Worm (Caenorhabditis elegans) whole organism, L1 larva: ENCODE results near the gene fzr-1.
A peak's percentile ranks its signal among the peaks of the same experiment; 100 is the strongest.

ENCODE experiments used
- C16A3.4 ChIP-seq: fragments of 150-350 bp; optimal IDR thresholded peaks from 2 replicates; lab custom pipeline; 2014; ENCODE audit warnings: missing biosample characterization, missing genetic modification characterization
- Y116A8C.19 ChIP-seq: sonication (generic microtip); optimal IDR thresholded peaks from 2 replicates; lab custom pipeline; 2016; ENCODE audit warnings: missing compliant biosample characterization, missing genetic modification characterization, borderline replicate concordance
- aha-1 ChIP-seq: fragments of 150-350 bp; optimal IDR thresholded peaks from 2 replicates; lab custom pipeline; 2014; ENCODE audit warnings: missing biosample characterization, missing genetic modification characterization
- alr-1 ChIP-seq: fragments of 200-800 bp; sonication (Bioruptor generic); optimal IDR thresholded peaks from 2 replicates; lab custom pipeline; 2018; ENCODE audit warnings: borderline replicate concordance, mild to moderate bottlenecking, missing genetic modification characterization, missing compliant biosample characterization
- ama-1 ChIP-seq: fragments of 150-350 bp; optimal IDR thresholded peaks from 2 replicates; lab custom pipeline; 2014
- blmp-1 ChIP-seq: fragments of 150-350 bp; optimal IDR thresholded peaks from 2 replicates; lab custom pipeline; 2014; ENCODE audit warnings: missing biosample characterization, missing genetic modification characterization
- ceh-63 ChIP-seq: fragments of 200-800 bp; sonication (Bioruptor generic); optimal IDR thresholded peaks from 2 replicates; lab custom pipeline; 2018; ENCODE audit warnings: mild to moderate bottlenecking, missing genetic modification characterization, missing compliant biosample characterization
- ceh-8 ChIP-seq: fragments of 200-800 bp; sonication (Bioruptor generic); optimal IDR thresholded peaks from 2 replicates; lab custom pipeline; 2018; ENCODE audit warnings: mild to moderate bottlenecking, missing genetic modification characterization, moderate library complexity, missing compliant biosample characterization
- ceh-82 ChIP-seq, 3 experiments: fragments of 150-350 bp in 1 of 3; sonication (generic microtip) in 2 of 3; optimal IDR thresholded peaks; 2 replicates each; lab custom pipeline; 2014 to 2017; ENCODE audit warnings: missing biosample characterization in 3 of 3, missing genetic modification characterization in 3 of 3
- ceh-90 ChIP-seq: sonication (generic microtip); optimal IDR thresholded peaks from 2 replicates; lab custom pipeline; 2016; ENCODE audit warnings: missing genetic modification characterization, missing compliant biosample characterization
- dpl-1 ChIP-seq, 3 experiments: fragments of 150-350 bp in 2 of 3; sonication (generic microtip) in 1 of 3; optimal IDR thresholded peaks; 2 replicates each; lab custom pipeline; 2014 to 2017; ENCODE audit warnings: missing biosample characterization in 3 of 3, missing genetic modification characterization in 3 of 3, missing genetic modification reagents in 3 of 3
- efl-1 ChIP-seq, 4 experiments: fragments of 150-350 bp; optimal IDR thresholded peaks in 3 of 4; peaks in 1 of 4; 1 replicate in 1 of 4; 2 replicates in 3 of 4; lab custom pipeline; 2014; ENCODE audit warnings: missing biosample characterization in 2 of 4, missing genetic modification characterization in 2 of 4, missing genetic modification reagents in 2 of 4
- egl-13 ChIP-seq: sonication (generic microtip); optimal IDR thresholded peaks from 2 replicates; lab custom pipeline; 2016; ENCODE audit warnings: missing genotype, missing genetic modification reagents, missing genetic modification characterization, missing compliant biosample characterization
- egl-27 ChIP-seq, 2 experiments: fragments of 150-350 bp in 1 of 2; sonication (generic microtip); optimal IDR thresholded peaks; 3 replicates each; lab custom pipeline; 2017 to 2018; ENCODE audit warnings: missing biosample characterization in 2 of 2, missing genetic modification characterization in 2 of 2, missing genetic modification reagents in 2 of 2
- elt-3 ChIP-seq, 6 experiments: fragments of 150-350 bp in 1 of 6; sonication (generic microtip); optimal IDR thresholded peaks; 2 replicates each; lab custom pipeline; 2017 to 2018; ENCODE audit warnings: missing biosample characterization in 6 of 6, missing genetic modification characterization in 6 of 6, inconsistent platforms in 1 of 6
- ets-5 ChIP-seq: fragments of 200-800 bp; sonication (Bioruptor generic); IDR thresholded peaks from 2 replicates; pipeline ENCODE4 v1.3.6; 2022; ENCODE audit warnings: missing genetic modification characterization, missing compliant biosample characterization
- fkh-10 ChIP-seq: sonication (generic microtip); optimal IDR thresholded peaks from 2 replicates; lab custom pipeline; 2017; ENCODE audit warnings: missing biosample characterization, missing genetic modification reagents, missing genetic modification characterization
- fos-1 ChIP-seq: fragments of 150-350 bp; optimal IDR thresholded peaks from 2 replicates; lab custom pipeline; 2014; ENCODE audit warnings: missing biosample characterization, missing genetic modification characterization
- hlh-17 ChIP-seq: fragments of 200-800 bp; sonication (Bioruptor generic); optimal IDR thresholded peaks from 2 replicates; lab custom pipeline; 2018; ENCODE audit warnings: missing genetic modification characterization, mild to moderate bottlenecking, missing compliant biosample characterization, moderate library complexity, borderline replicate concordance
- isw-1 ChIP-seq: fragments of 200-800 bp; sonication (Bioruptor generic); IDR thresholded peaks from 2 replicates; pipeline ENCODE4 v1.3.6; 2022; ENCODE audit warnings: missing genetic modification characterization, missing compliant biosample characterization
- jun-1 ChIP-seq: fragments of 150-350 bp; optimal IDR thresholded peaks from 2 replicates; lab custom pipeline; 2014; ENCODE audit warnings: missing biosample characterization, missing genetic modification reagents, missing genetic modification characterization
- lin-13 ChIP-seq: fragments of 150-350 bp; optimal IDR thresholded peaks from 2 replicates; lab custom pipeline; 2014; ENCODE audit warnings: missing biosample characterization, missing genetic modification reagents, missing genetic modification characterization
- lin-14 ChIP-seq: fragments of 200-800 bp; sonication (Bioruptor generic); optimal IDR thresholded peaks from 2 replicates; lab custom pipeline; 2018; ENCODE audit warnings: mild to moderate bottlenecking, missing genetic modification characterization, moderate library complexity, missing compliant biosample characterization
- lin-35 ChIP-seq, 2 experiments: fragments of 150-350 bp; optimal IDR thresholded peaks; 2 replicates each; lab custom pipeline; 2014; ENCODE audit warnings: missing biosample characterization in 2 of 2, missing genetic modification characterization in 2 of 2, missing genetic modification reagents in 2 of 2
- lin-39 ChIP-seq: fragments of 150-350 bp; optimal IDR thresholded peaks from 2 replicates; lab custom pipeline; 2014; ENCODE audit warnings: missing biosample characterization, missing genetic modification reagents, missing genetic modification characterization
- lir-3 ChIP-seq: sonication (generic microtip); optimal IDR thresholded peaks from 2 replicates; lab custom pipeline; 2016; ENCODE audit warnings: mild to moderate bottlenecking, missing genetic modification characterization, moderate library complexity, missing compliant biosample characterization; ENCODE audit not compliant: poor library complexity
- lsy-2 ChIP-seq, 2 experiments: fragments of 150-350 bp; optimal IDR thresholded peaks; 2 replicates each; lab custom pipeline; 2014; ENCODE audit warnings: missing biosample characterization in 2 of 2, missing genetic modification characterization in 2 of 2
- mdl-1 ChIP-seq, 2 experiments: fragments of 150-350 bp; optimal IDR thresholded peaks; 2 replicates each; lab custom pipeline; 2014 to 2017; ENCODE audit warnings: missing biosample characterization in 2 of 2, missing genetic modification characterization in 2 of 2, inconsistent platforms in 1 of 2
- mep-1 ChIP-seq: fragments of 150-350 bp; optimal IDR thresholded peaks from 2 replicates; lab custom pipeline; 2014; ENCODE audit warnings: missing biosample characterization, missing genetic modification characterization
- nhr-11 ChIP-seq: fragments of 150-350 bp; optimal IDR thresholded peaks from 2 replicates; lab custom pipeline; 2014; ENCODE audit warnings: missing biosample characterization, missing genetic modification characterization
- nhr-19 ChIP-seq: fragments of 200-800 bp; sonication (Bioruptor generic); conservative IDR thresholded peaks from 2 replicates; pipeline ENCODE4 v1.3.6; 2022; ENCODE audit warnings: missing genetic modification characterization, missing compliant biosample characterization
- nhr-20 ChIP-seq: sonication (generic microtip); optimal IDR thresholded peaks from 2 replicates; lab custom pipeline; 2016; ENCODE audit warnings: mild to moderate bottlenecking, missing genetic modification characterization, missing compliant biosample characterization
- nhr-237 ChIP-seq: fragments of 150-350 bp; optimal IDR thresholded peaks from 2 replicates; lab custom pipeline; 2014; ENCODE audit warnings: missing biosample characterization, missing genetic modification characterization
- nhr-47 ChIP-seq: sonication (generic microtip); optimal IDR thresholded peaks from 2 replicates; lab custom pipeline; 2016; ENCODE audit warnings: mild to moderate bottlenecking, missing genetic modification characterization, moderate library complexity, missing compliant biosample characterization
- nhr-71 ChIP-seq: sonication (generic microtip); optimal IDR thresholded peaks from 2 replicates; lab custom pipeline; 2016; ENCODE audit warnings: mild to moderate bottlenecking, missing genetic modification characterization, moderate library complexity, missing compliant biosample characterization
- nhr-77 ChIP-seq: fragments of 150-350 bp; optimal IDR thresholded peaks from 2 replicates; lab custom pipeline; 2014; ENCODE audit warnings: missing biosample characterization, missing genetic modification characterization
- nhr-85 ChIP-seq: sonication (generic microtip); peaks from one replicate; lab custom pipeline; 2016; ENCODE audit warnings: missing genetic modification characterization, inconsistent platforms, missing compliant biosample characterization
- nhr-90 ChIP-seq: sonication (generic microtip); optimal IDR thresholded peaks from 2 replicates; lab custom pipeline; 2016; ENCODE audit warnings: mild to moderate bottlenecking, missing genetic modification characterization, missing compliant biosample characterization; ENCODE audit not compliant: poor library complexity
- pax-3 ChIP-seq: fragments of 200-800 bp; sonication (Bioruptor generic); optimal IDR thresholded peaks from 2 replicates; lab custom pipeline; 2018; ENCODE audit warnings: mild to moderate bottlenecking, missing genetic modification characterization, moderate library complexity, missing compliant biosample characterization
- rnt-1 ChIP-seq: sonication (generic microtip); optimal IDR thresholded peaks from 2 replicates; lab custom pipeline; 2016; ENCODE audit warnings: mild to moderate bottlenecking, missing genetic modification characterization, moderate library complexity, missing compliant biosample characterization
- skn-1 ChIP-seq: fragments of 150-350 bp; optimal IDR thresholded peaks from 2 replicates; lab custom pipeline; 2014; ENCODE audit warnings: missing biosample characterization, missing genetic modification characterization
- snu-23 ChIP-seq: sonication (generic microtip); optimal IDR thresholded peaks from 2 replicates; lab custom pipeline; 2016; ENCODE audit warnings: missing genetic modification characterization, missing compliant biosample characterization
- sptf-1 ChIP-seq: fragments of 150-350 bp; optimal IDR thresholded peaks from 2 replicates; lab custom pipeline; 2014; ENCODE audit warnings: missing biosample characterization, missing genetic modification characterization
- swsn-7 ChIP-seq: sonication (generic microtip); optimal IDR thresholded peaks from 2 replicates; lab custom pipeline; 2016; ENCODE audit warnings: missing genetic modification characterization, missing compliant biosample characterization
- tbx-2 ChIP-seq: sonication (generic microtip); optimal IDR thresholded peaks from 2 replicates; lab custom pipeline; 2016; ENCODE audit warnings: missing genetic modification characterization, missing compliant biosample characterization
- unc-130 ChIP-seq: fragments of 150-350 bp; optimal IDR thresholded peaks from 2 replicates; lab custom pipeline; 2017; ENCODE audit warnings: missing biosample characterization, missing genetic modification characterization, inconsistent platforms
- vab-15 ChIP-seq: sonication (generic microtip); optimal IDR thresholded peaks from 2 replicates; lab custom pipeline; 2017; ENCODE audit warnings: missing genotype, mild to moderate bottlenecking, missing genetic modification characterization, missing compliant biosample characterization
- xbp-1 ChIP-seq: sonication (generic microtip); optimal IDR thresholded peaks from 2 replicates; lab custom pipeline; 2016; ENCODE audit warnings: missing genetic modification characterization, missing compliant biosample characterization
- ztf-11 ChIP-seq, 2 experiments: sonication (generic microtip); optimal IDR thresholded peaks; 2 replicates each; lab custom pipeline; 2016 to 2017; ENCODE audit warnings: missing genetic modification characterization in 2 of 2, missing biosample characterization in 1 of 2, missing compliant biosample characterization in 1 of 2
- ztf-4 ChIP-seq: fragments of 150-350 bp; optimal IDR thresholded peaks from 2 replicates; lab custom pipeline; 2014; ENCODE audit warnings: missing biosample characterization, missing genetic modification characterization

The fzr-1 gene

ce11 chrII:9601679-9602078 lies 42.6 kb downstream of the fzr-1 start:
- TF ChIP-seq lir-3 (tag; lab: Kevin White, UChicago) (peak; percentile 57), unc-130 (peak; percentile 81), xbp-1 (peak; percentile 21), nhr-19 (GFP tag; lab: Robert Waterston, UW) (peak; percentile 90), lin-35 (GFP tag; optimal IDR thresholded peaks at IDR 0.05; lab: Kevin White, UChicago) (peak; percentile 34 to 65), blmp-1 (tag; lab: Kevin White, UChicago) (peak; percentile 86), nhr-237 (no peak), elt-3 (tag; optimal IDR thresholded peaks at IDR 0.05; lab: Kevin White, UChicago) (peak in 2 of 6 experiments; percentile 33 to 78), nhr-71 (tag; lab: Kevin White, UChicago) (peak; percentile 88), jun-1 (tag; lab: Kevin White, UChicago) (no peak), ceh-82 (tag; optimal IDR thresholded peaks at IDR 0.05; lab: Kevin White, UChicago) (no peak), C16A3.4 (tag; lab: Kevin White, UChicago) (peak; percentile 53), nhr-90 (tag; lab: Kevin White, UChicago) (peak; percentile 66), rnt-1 (tag; lab: Kevin White, UChicago) (peak; percentile 77), mep-1 (peak; percentile 24), swsn-7 (tag; lab: Kevin White, UChicago) (peak; percentile 6), mdl-1 (tag; optimal IDR thresholded peaks at IDR 0.05; lab: Kevin White, UChicago) (peak in 1 of 2 experiments; percentile 92), ama-1 (lab: Kevin White, UChicago) (peak; percentile 68), snu-23 (peak; percentile 84), tbx-2 (tag; lab: Kevin White, UChicago) (peak; percentile 49), ztf-4 (tag; lab: Kevin White, UChicago) (peak; percentile 80), aha-1 (tag; lab: Kevin White, UChicago) (no peak), nhr-20 (tag; lab: Kevin White, UChicago) (peak; percentile 92), lin-14 (peak; percentile 83), lsy-2 (tag; optimal IDR thresholded peaks at IDR 0.05; lab: Kevin White, UChicago) (peak; percentile 53 to 64), nhr-85 (tag; lab: Kevin White, UChicago) (peak; percentile 91), nhr-47 (tag; lab: Kevin White, UChicago) (peak; percentile 11), vab-15 (tag; lab: Kevin White, UChicago) (peak; percentile 72), efl-1 (optimal IDR thresholded peaks at IDR 0.05; lab: Kevin White, UChicago) (no peak), efl-1 (GFP tag; optimal IDR thresholded peaks at IDR 0.05 in 1 of 2; lab: Kevin White, UChicago) (peak in 1 of 2 experiments; percentile 90), nhr-77 (tag; lab: Kevin White, UChicago) (no peak), dpl-1 (GFP tag; optimal IDR thresholded peaks at IDR 0.05; lab: Kevin White, UChicago) (peak in 1 of 3 experiments; percentile 25), Y116A8C.19 (tag; lab: Kevin White, UChicago) (no peak), lin-39 (tag; lab: Kevin White, UChicago) (peak; percentile 12), fkh-10 (GFP tag; lab: Kevin White, UChicago) (no peak), ceh-8 (GFP tag; lab: Kevin White, UChicago) (no peak), pax-3 (tag; lab: Kevin White, UChicago) (peak; percentile 24), lin-13 (GFP tag; lab: Kevin White, UChicago) (peak; percentile 44)

- TF ChIP-seq ztf-11 (tag; optimal IDR thresholded peaks at IDR 0.05; lab: Kevin White, UChicago) (no peak), fkh-10 (GFP tag; lab: Kevin White, UChicago) (no peak), ceh-90 (tag; lab: Kevin White, UChicago) (no peak), isw-1 (GFP tag; lab: Robert Waterston, UW) (no peak), nhr-237 (no peak), blmp-1 (tag; lab: Kevin White, UChicago) (peak; percentile 97), egl-27 (tag; optimal IDR thresholded peaks at IDR 0.05; lab: Kevin White, UChicago) (no peak), nhr-77 (tag; lab: Kevin White, UChicago) (no peak), nhr-11 (tag; lab: Kevin White, UChicago) (peak; percentile 88), skn-1 (no peak), rnt-1 (tag; lab: Kevin White, UChicago) (peak; percentile 67), ceh-63 (GFP tag; lab: Kevin White, UChicago) (no peak), egl-13 (tag; lab: Kevin White, UChicago) (no peak), hlh-17 (GFP tag; lab: Kevin White, UChicago) (no peak), vab-15 (tag; lab: Kevin White, UChicago) (no peak), lin-13 (GFP tag; lab: Kevin White, UChicago) (peak; percentile 65), dpl-1 (GFP tag; optimal IDR thresholded peaks at IDR 0.05; lab: Kevin White, UChicago) (peak; percentile 24 to 54 (median 39)), nhr-20 (tag; lab: Kevin White, UChicago) (peak; percentile 96), sptf-1 (tag; lab: Kevin White, UChicago) (no peak), ztf-4 (tag; lab: Kevin White, UChicago) (peak; percentile 83), fos-1 (tag; lab: Kevin White, UChicago) (peak; percentile 22), ets-5 (GFP tag; lab: Robert Waterston, UW) (no peak), alr-1 (no peak)
Measured at ce11 chrII:9601069-9601468, 43.2 kb downstream of the fzr-1 start.
